Fruit fly (Drosophila melanogaster) whole organism, wandering third instar larva: ENCODE data around the gene OXA1L.

Experiments used
- Abd-B ChIP-seq: fragments of >200 bp; optimal IDR thresholded peaks from 2 replicates; lab custom pipeline; 2017; ENCODE audit warnings: missing biosample characterization, missing genetic modification characterization
- CG32264 ChIP-seq: fragments of 200-800 bp; sonication (Bioruptor generic); optimal IDR thresholded peaks from 2 replicates; lab custom pipeline; 2016; ENCODE audit warnings: missing biosample characterization, missing genetic modification characterization
- CG9705 ChIP-seq: fragments of 200-800 bp; sonication (Bioruptor generic); optimal IDR thresholded peaks from 2 replicates; lab custom pipeline; 2018; ENCODE audit warnings: missing biosample characterization, mild to moderate bottlenecking, missing genetic modification characterization
- CrebA ChIP-seq: fragments of 200-800 bp; sonication (Bioruptor generic); optimal IDR thresholded peaks from 2 replicates; lab custom pipeline; 2016; ENCODE audit warnings: missing biosample characterization, mild to moderate bottlenecking, missing genetic modification characterization, borderline replicate concordance
- Dfd ChIP-seq: fragments of >200 bp; optimal IDR thresholded peaks from 2 replicates; lab custom pipeline; 2017; ENCODE audit warnings: missing biosample characterization, missing genetic modification characterization
- Dif ChIP-seq: fragments of 200-275, 200-300 bp; sonication (Bioruptor generic); optimal IDR thresholded peaks from 2 replicates; lab custom pipeline; 2018; ENCODE audit warnings: missing biosample characterization, missing genetic modification characterization; ENCODE audit not compliant: partially characterized antibody
- GATAd ChIP-seq: sonication (Bioruptor generic); optimal IDR thresholded peaks from 2 replicates; lab custom pipeline; 2016; ENCODE audit warnings: missing biosample characterization, missing genetic modification characterization
- HLH106 ChIP-seq: fragments of 200-800 bp; optimal IDR thresholded peaks from 3 replicates; lab custom pipeline; 2019; ENCODE audit warnings: missing biosample characterization, mild to moderate bottlenecking, missing genetic modification characterization, moderate library complexity
- Hnf4 ChIP-seq: fragments of 200-800 bp; sonication (Bioruptor generic); optimal IDR thresholded peaks from 2 replicates; lab custom pipeline; 2016; ENCODE audit warnings: missing biosample characterization, mild to moderate bottlenecking, missing genetic modification characterization
- Hr78 ChIP-seq: fragments of >200 bp; optimal IDR thresholded peaks from 2 replicates; lab custom pipeline; 2017; ENCODE audit warnings: missing biosample characterization, missing genetic modification characterization
- Hr83 ChIP-seq: fragments of 200-300 bp; sonication (Bioruptor generic); optimal IDR thresholded peaks from 2 replicates; lab custom pipeline; 2016; ENCODE audit warnings: missing biosample characterization, mild to moderate bottlenecking, missing genetic modification characterization, moderate library complexity; ENCODE audit not compliant: poor library complexity, severe bottlenecking
- Jra ChIP-seq: sonication (Bioruptor generic); optimal IDR thresholded peaks from 2 replicates; lab custom pipeline; 2016; ENCODE audit warnings: missing biosample characterization, missing genetic modification characterization
- Mio ChIP-seq: sonication (Bioruptor generic); optimal IDR thresholded peaks from 2 replicates; lab custom pipeline; 2016; ENCODE audit warnings: missing biosample characterization, missing genetic modification characterization
- Myc ChIP-seq: fragments of >200 bp; optimal IDR thresholded peaks from 2 replicates; lab custom pipeline; 2017
- N ChIP-seq: fragments of >200 bp; optimal IDR thresholded peaks from 2 replicates; lab custom pipeline; 2018; ENCODE audit warnings: missing biosample characterization, missing external identifiers, missing genetic modification characterization
- OdsH ChIP-seq: fragments of 200-800 bp; sonication (Bioruptor generic); optimal IDR thresholded peaks from 2 replicates; lab custom pipeline; 2016; ENCODE audit warnings: missing biosample characterization, mild to moderate bottlenecking, missing genetic modification characterization
- Rel ChIP-seq, 2 experiments: fragments of 200-800 bp; sonication (Bioruptor generic) in 1 of 2; optimal IDR thresholded peaks; 2 replicates in 1 of 2; 3 replicates in 1 of 2; lab custom pipeline; 2016 to 2019; ENCODE audit warnings: mild to moderate bottlenecking in 2 of 2, missing biosample characterization in 2 of 2, missing genetic modification characterization in 2 of 2, moderate library complexity in 1 of 2
- Sp1 ChIP-seq: fragments of 200-800 bp; sonication (Bioruptor generic); optimal IDR thresholded peaks from 3 replicates; lab custom pipeline; 2019; ENCODE audit warnings: missing biosample characterization, mild to moderate bottlenecking, missing genetic modification characterization, moderate library complexity
- Vsx2 ChIP-seq: fragments of 200-300, 225-300 bp; sonication (Bioruptor generic); optimal IDR thresholded peaks from 2 replicates; lab custom pipeline; 2018; ENCODE audit warnings: missing biosample characterization, missing genetic modification characterization; ENCODE audit not compliant: partially characterized antibody
- br ChIP-seq: fragments of 200-800 bp; sonication (Bioruptor generic); optimal IDR thresholded peaks from 2 replicates; lab custom pipeline; 2016; ENCODE audit warnings: missing biosample characterization, missing genetic modification characterization
- brk ChIP-seq: fragments of 200-800 bp; sonication (Bioruptor generic); optimal IDR thresholded peaks from 2 replicates; lab custom pipeline; 2016; ENCODE audit warnings: missing biosample characterization, mild to moderate bottlenecking, missing genetic modification characterization
- dl ChIP-seq, 2 experiments: fragments of 175-275, 200-275 bp in 1 of 2; fragments of 200-275 bp in 1 of 2; sonication (Bioruptor generic); optimal IDR thresholded peaks; lab custom pipeline; 2018; ENCODE audit warnings: mild to moderate bottlenecking in 2 of 2, missing biosample characterization in 2 of 2, missing genetic modification characterization in 2 of 2, moderate library complexity in 2 of 2; ENCODE audit not compliant: partially characterized antibody in 2 of 2, insufficient read depth in 1 of 2
- dmrt93B ChIP-seq: fragments of 200-800 bp; sonication (Bioruptor generic); optimal IDR thresholded peaks from 2 replicates; lab custom pipeline; 2018; ENCODE audit warnings: missing biosample characterization, mild to moderate bottlenecking, missing genetic modification characterization
- dsf ChIP-seq: sonication (Bioruptor generic); optimal IDR thresholded peaks from 2 replicates; lab custom pipeline; 2016; ENCODE audit warnings: missing biosample characterization, missing genetic modification characterization, borderline replicate concordance
- ey ChIP-seq: fragments of 200-800 bp; sonication (Bioruptor generic); optimal IDR thresholded peaks from 2 replicates; lab custom pipeline; 2016; ENCODE audit warnings: missing biosample characterization, missing genetic modification characterization
- foxo ChIP-seq, 2 experiments: fragments of 200-800 bp; sonication (Bioruptor generic); optimal IDR thresholded peaks; 2 replicates in 1 of 2; 3 replicates in 1 of 2; lab custom pipeline; 2016 to 2017; ENCODE audit warnings: missing biosample characterization in 2 of 2, missing genetic modification characterization in 2 of 2
- fru ChIP-seq: fragments of 200-800 bp; sonication (Bioruptor generic); optimal IDR thresholded peaks from 3 replicates; lab custom pipeline; 2016; ENCODE audit warnings: missing biosample characterization, mild to moderate bottlenecking, missing genetic modification characterization
- h ChIP-seq: fragments of 200-800 bp; sonication (Bioruptor generic); optimal IDR thresholded peaks from 3 replicates; lab custom pipeline; 2016; ENCODE audit warnings: missing biosample characterization, mild to moderate bottlenecking, missing genetic modification characterization
- jim ChIP-seq: fragments of 175-275, 200-325 bp; sonication (Bioruptor generic); optimal IDR thresholded peaks from 2 replicates; lab custom pipeline; 2016; ENCODE audit warnings: missing biosample characterization, mild to moderate bottlenecking, missing genetic modification characterization
- lola ChIP-seq: fragments of >200 bp; optimal IDR thresholded peaks from 2 replicates; lab custom pipeline; 2017; ENCODE audit warnings: missing biosample characterization, missing genetic modification characterization
- pan ChIP-seq: fragments of >200 bp; optimal IDR thresholded peaks from 2 replicates; lab custom pipeline; 2017
- psq ChIP-seq: fragments of 200-800 bp; sonication (Bioruptor generic); optimal IDR thresholded peaks from 3 replicates; lab custom pipeline; 2017; ENCODE audit warnings: missing biosample characterization, mild to moderate bottlenecking, missing genetic modification characterization, moderate library complexity
- rgr ChIP-seq: fragments of 200-800 bp; sonication (Bioruptor generic); optimal IDR thresholded peaks from 3 replicates; lab custom pipeline; 2016; ENCODE audit warnings: missing biosample characterization, mild to moderate bottlenecking, missing genetic modification characterization
- sage ChIP-seq: fragments of 200-800 bp; sonication (Bioruptor generic); optimal IDR thresholded peaks from 2 replicates; lab custom pipeline; 2016; ENCODE audit warnings: missing biosample characterization, mild to moderate bottlenecking, missing genetic modification characterization
- sv ChIP-seq: fragments of 200-800 bp; sonication (Bioruptor generic); optimal IDR thresholded peaks from 3 replicates; lab custom pipeline; 2016; ENCODE audit warnings: missing biosample characterization, missing genetic modification characterization
- tai ChIP-seq: sonication (Bioruptor generic); optimal IDR thresholded peaks from 2 replicates; lab custom pipeline; 2016; ENCODE audit warnings: missing biosample characterization, missing genetic modification characterization
- usp ChIP-seq: fragments of >200 bp; optimal IDR thresholded peaks from 2 replicates; lab custom pipeline; 2017; ENCODE audit warnings: missing biosample characterization, missing genetic modification characterization
- woc ChIP-seq: sonication (Bioruptor generic); optimal IDR thresholded peaks from 2 replicates; lab custom pipeline; 2016; ENCODE audit warnings: missing biosample characterization, mild to moderate bottlenecking, missing genetic modification characterization

The OXA1L gene

dm6 chr3L:10860042-10860643 is 26.1 kb downstream of the OXA1L start:
- no peak for TF ChIP-seq sage (GFP tag; lab: Kevin White, UChicago)
- no peak for TF ChIP-seq rgr (GFP tag; lab: Kevin White, UChicago)
- TF ChIP-seq dsf = no peak
- TF ChIP-seq lola (GFP tag; lab: Kevin White, UChicago) = no peak
- no peak for TF ChIP-seq ey (GFP tag; lab: Kevin White, UChicago)
- TF ChIP-seq woc (GFP tag; lab: Kevin White, UChicago) = no peak
- no peak for TF ChIP-seq jim (GFP tag; lab: Kevin White, UChicago)
- no peak for TF ChIP-seq Dfd
- no peak for TF ChIP-seq HLH106
- TF ChIP-seq Hr78 = no peak
- TF ChIP-seq OdsH (GFP tag; lab: Kevin White, UChicago) = no peak
- no peak for TF ChIP-seq usp (GFP tag; lab: Kevin White, UChicago)
- TF ChIP-seq foxo (GFP tag; optimal IDR thresholded peaks at IDR 0.05; lab: Kevin White, UChicago) = no peak
- no peak for TF ChIP-seq CG9705 (GFP tag; lab: Kevin White, UChicago)
- no peak for TF ChIP-seq CrebA (GFP tag; lab: Kevin White, UChicago)
- TF ChIP-seq Rel (GFP tag; optimal IDR thresholded peaks at IDR 0.05; lab: Kevin White, UChicago) = no peak
- TF ChIP-seq Rel (tag; optimal IDR thresholded peaks at IDR 0.05; lab: Kevin White, UChicago) = no peak
- no peak for TF ChIP-seq dl (GFP tag; optimal IDR thresholded peaks at IDR 0.05; lab: Kevin White, UChicago; ENCODE audit: insufficient read depth in 1 of 2, partially characterized antibody in 2 of 2)
- TF ChIP-seq sv (GFP tag; lab: Kevin White, UChicago) = no peak
- no peak for TF ChIP-seq tai
- no peak for TF ChIP-seq psq

- TF ChIP-seq OdsH (GFP tag; lab: Kevin White, UChicago) (no peak), GATAd (peak; percentile 33)
These were observed 27.7 kb downstream of the OXA1L start for dm6 chr3L:10858569-10858968.

- TF ChIP-seq pan (lab: Kevin White, UChicago) (no peak), Dfd (no peak), GATAd (no peak), OdsH (GFP tag; lab: Kevin White, UChicago) (no peak), Hr78 (no peak), lola (GFP tag; lab: Kevin White, UChicago) (no peak), CrebA (GFP tag; lab: Kevin White, UChicago) (peak; percentile 62), Hnf4 (peak; percentile 68), CG9705 (GFP tag; lab: Kevin White, UChicago) (no peak), HLH106 (peak; percentile 10), foxo (GFP tag; optimal IDR thresholded peaks at IDR 0.05; lab: Kevin White, UChicago) (peak in 1 of 2 experiments; percentile 72), brk (GFP tag; lab: Kevin White, UChicago) (peak; percentile 75), sv (GFP tag; lab: Kevin White, UChicago) (no peak), CG32264 (GFP tag; lab: Kevin White, UChicago) (peak; percentile 39), psq (peak; percentile 37), dsf (no peak), N (no peak), Jra (GFP tag; lab: Kevin White, UChicago) (peak; percentile 49), dmrt93B (GFP tag; lab: Kevin White, UChicago) (no peak), Vsx2 (GFP tag; lab: Kevin White, UChicago) (peak; percentile 48), ey (GFP tag; lab: Kevin White, UChicago) (no peak), fru (GFP tag; lab: Kevin White, UChicago) (peak; percentile 79), br (GFP tag; lab: Kevin White, UChicago) (peak; percentile 50), Abd-B (GFP tag; lab: Kevin White, UChicago) (no peak), sage (GFP tag; lab: Kevin White, UChicago) (peak; percentile 68), Dif (GFP tag; lab: Kevin White, UChicago) (peak; percentile 69), Mio (GFP tag; lab: Kevin White, UChicago) (no peak), Rel (GFP tag; optimal IDR thresholded peaks at IDR 0.05; lab: Kevin White, UChicago) (no peak), Rel (tag; optimal IDR thresholded peaks at IDR 0.05; lab: Kevin White, UChicago) (peak; percentile 66), woc (GFP tag; lab: Kevin White, UChicago) (no peak), dl (GFP tag; optimal IDR thresholded peaks at IDR 0.05; lab: Kevin White, UChicago; ENCODE audit: insufficient read depth in 1 of 2, partially characterized antibody in 2 of 2) (peak; percentile 17 to 36), tai (peak; percentile 64), jim (GFP tag; lab: Kevin White, UChicago) (peak; percentile 75), Sp1 (GFP tag; lab: Kevin White, UChicago) (peak; percentile 32), Hr83 (GFP tag; lab: Kevin White, UChicago) (peak; percentile 89), rgr (GFP tag; lab: Kevin White, UChicago) (peak; percentile 38), usp (GFP tag; lab: Kevin White, UChicago) (no peak), h (GFP tag; lab: Kevin White, UChicago) (peak; percentile 83), Myc (no peak)
These were observed 28.7 kb downstream of the OXA1L start for dm6 chr3L:10857515-10858023.
